Worm (Caenorhabditis elegans) whole organism, L4/young adult: ENCODE results near the gene dgn-1.

Experiments
- W03F9.2 ChIP-seq: fragments of 150-350 bp; optimal IDR thresholded peaks from 2 replicates; lab custom pipeline; 2014; ENCODE audit warnings: missing biosample characterization, missing genetic modification characterization
- dao-5 ChIP-seq: sonication (generic microtip); optimal IDR thresholded peaks from 2 replicates; lab custom pipeline; 2016; ENCODE audit warnings: missing genotype, missing genetic modification characterization, moderate library complexity, missing compliant biosample characterization
- him-1 ChIP-seq: sonication (generic microtip); optimal IDR thresholded peaks from 2 replicates; lab custom pipeline; 2016; ENCODE audit warnings: missing genotype, missing genetic modification reagents, missing genetic modification characterization, missing compliant biosample characterization

dgn-1 gene

ce11 chrX:10928948-10929563 lies at the start of gene dgn-1:
TSS of gene dgn-1 (minus strand) at chrX:10928998.
- TF ChIP-seq dao-5 = no peak
- TF ChIP-seq W03F9.2 (tag; lab: Kevin White, UChicago) = no peak
- no peak for TF ChIP-seq him-1 (tag; lab: Kevin White, UChicago)

- no peak for TF ChIP-seq dao-5
- no peak for TF ChIP-seq W03F9.2 (tag; lab: Kevin White, UChicago)
- TF ChIP-seq him-1 (tag; lab: Kevin White, UChicago) = no peak
These were observed 47.8 kb upstream of the dgn-1 start for ce11 chrX:10976447-10977196.

- no peak for TF ChIP-seq dao-5
- TF ChIP-seq W03F9.2 (tag; lab: Kevin White, UChicago) = no peak
- TF ChIP-seq him-1 (tag; lab: Kevin White, UChicago) = no peak
These were observed 42.3 kb upstream of the dgn-1 start for ce11 chrX:10971118-10971517.

ce11 chrX:10970629-10971028 lies 41.8 kb upstream of the dgn-1 start, which contains the start of gene K09C8.8:
TSS of gene K09C8.8 (plus strand) at chrX:10970929.
- no peak for TF ChIP-seq him-1 (tag; lab: Kevin White, UChicago)

ce11 chrX:10967698-10968097 lies 38.9 kb upstream of the dgn-1 start, which contains the start of gene K09C8.9:
TSS of gene K09C8.9 (minus strand) at chrX:10967798.
- TF ChIP-seq W03F9.2 (tag; lab: Kevin White, UChicago) (no peak), dao-5 (no peak), him-1 (tag; lab: Kevin White, UChicago) (no peak)

- TF ChIP-seq W03F9.2 (tag; lab: Kevin White, UChicago) (no peak), dao-5 (no peak), him-1 (tag; lab: Kevin White, UChicago) (no peak)
These were observed 37.5 kb upstream of the dgn-1 start, which contains the start of gene lge-1 for ce11 chrX:10966251-10966650. TSS of gene lge-1 (plus strand) at chrX:10966551.

- TF ChIP-seq dao-5 (no peak), him-1 (tag; lab: Kevin White, UChicago) (no peak), W03F9.2 (tag; lab: Kevin White, UChicago) (no peak)
These were observed 36.7 kb upstream of the dgn-1 start for ce11 chrX:10965508-10965907.

- peak; percentile 81 for TF ChIP-seq him-1 (tag; lab: Kevin White, UChicago)
- TF ChIP-seq W03F9.2 (tag; lab: Kevin White, UChicago) = no peak
- peak; percentile 72 for TF ChIP-seq dao-5
These were observed 34.8 kb upstream of the dgn-1 start, which contains the start of gene nas-10 for ce11 chrX:10963453-10964046. TSS of gene nas-10 (minus strand) at chrX:10963503.

ce11 chrX:10961724-10962123 lies 32.9 kb upstream of the dgn-1 start:
- TF ChIP-seq W03F9.2 (tag; lab: Kevin White, UChicago) = no peak
- TF ChIP-seq dao-5 = no peak
- TF ChIP-seq him-1 (tag; lab: Kevin White, UChicago) = no peak

ce11 chrX:10959136-10959535 lies 30.3 kb upstream of the dgn-1 start, which contains the start of gene K09C8.2:
TSS of gene K09C8.2 (plus strand) at chrX:10959436.
- no peak for TF ChIP-seq W03F9.2 (tag; lab: Kevin White, UChicago)
- TF ChIP-seq dao-5 = no peak

ce11 chrX:10958427-10958826 lies 29.6 kb upstream of the dgn-1 start, which contains the start of gene nlp-19:
TSS of gene nlp-19 (plus strand) at chrX:10958727.
- no peak for TF ChIP-seq dao-5
- TF ChIP-seq W03F9.2 (tag; lab: Kevin White, UChicago) = no peak
- no peak for TF ChIP-seq him-1 (tag; lab: Kevin White, UChicago)

ce11 chrX:10956972-10957678 lies 28.3 kb upstream of the dgn-1 start:
- no peak for TF ChIP-seq W03F9.2 (tag; lab: Kevin White, UChicago)
- no peak for TF ChIP-seq him-1 (tag; lab: Kevin White, UChicago)
- TF ChIP-seq dao-5 = no peak

- TF ChIP-seq him-1 (tag; lab: Kevin White, UChicago) (no peak), dao-5 (no peak)
These were observed 25.0 kb upstream of the dgn-1 start, which contains the start of gene pbo-4 for ce11 chrX:10953834-10954233. TSS of gene pbo-4 (plus strand) at chrX:10954134.
